Worm (Caenorhabditis elegans) whole organism, mixed stage, embryonic: ENCODE measurements around the gene alh-12.
A peak's percentile ranks its signal among the peaks of the same experiment; 100 is the strongest.
"Not testable (repeated sequence)": the region's sequence is repeated elsewhere in the genome, so short reads cannot be mapped to it uniquely, and the experiment has no call there.

Source experiments
- M03D4.4 ChIP-seq: sonication (generic microtip); optimal IDR thresholded peaks from 2 replicates; lab custom pipeline; 2017; ENCODE audit warnings: mild to moderate bottlenecking, missing genetic modification characterization, missing compliant biosample characterization
- bed-3 ChIP-seq: fragments of 200-800 bp; sonication (Bioruptor generic); optimal IDR thresholded peaks from 3 replicates; lab custom pipeline; 2018; ENCODE audit warnings: mild to moderate bottlenecking, missing genetic modification characterization, moderate library complexity, missing compliant biosample characterization
- ceh-39 ChIP-seq: fragments of 150-350 bp; optimal IDR thresholded peaks from 2 replicates; lab custom pipeline; 2014; ENCODE audit warnings: missing biosample characterization, missing genetic modification characterization
- ceh-43 ChIP-seq: fragments of 200-800 bp; sonication (Bioruptor generic); optimal IDR thresholded peaks from 2 replicates; lab custom pipeline; 2018; ENCODE audit warnings: mild to moderate bottlenecking, missing genetic modification characterization, moderate library complexity, missing compliant biosample characterization
- ceh-83 ChIP-seq: fragments of 200-800 bp; sonication (Bioruptor generic); optimal IDR thresholded peaks from 2 replicates; lab custom pipeline; 2018; ENCODE audit warnings: mild to moderate bottlenecking, missing genetic modification characterization, missing compliant biosample characterization
- ces-1 ChIP-seq: fragments of 150-350 bp; optimal IDR thresholded peaks from 2 replicates; lab custom pipeline; 2014; ENCODE audit warnings: missing biosample characterization, missing genetic modification reagents, missing genetic modification characterization
- cnd-1 ChIP-seq: fragments of 200-800 bp; sonication (Bioruptor generic); optimal IDR thresholded peaks from 2 replicates; lab custom pipeline; 2018; ENCODE audit warnings: mild to moderate bottlenecking, missing genetic modification characterization, missing compliant biosample characterization
- drap-1 ChIP-seq: fragments of 200-800 bp; sonication (Bioruptor generic); optimal IDR thresholded peaks from 3 replicates; lab custom pipeline; 2018; ENCODE audit warnings: mild to moderate bottlenecking, missing genetic modification characterization, missing compliant biosample characterization
- elt-1 ChIP-seq: sonication (generic microtip); optimal IDR thresholded peaks from 2 replicates; lab custom pipeline; 2017; ENCODE audit warnings: missing genetic modification characterization, mild to moderate bottlenecking, missing compliant biosample characterization, antibody characterized with exemption, moderate library complexity, borderline replicate concordance; ENCODE audit not compliant: insufficient read depth
- elt-3 ChIP-seq: fragments of 150-350 bp; optimal IDR thresholded peaks from 2 replicates; lab custom pipeline; 2014; ENCODE audit warnings: missing biosample characterization, missing genetic modification characterization
- flh-1 ChIP-seq: fragments of 200-800 bp; sonication (Bioruptor generic); optimal IDR thresholded peaks from 2 replicates; lab custom pipeline; 2018; ENCODE audit warnings: mild to moderate bottlenecking, missing genetic modification characterization, moderate library complexity, missing compliant biosample characterization
- hlh-1 ChIP-seq: fragments of 150-350 bp; optimal IDR thresholded peaks from 2 replicates; lab custom pipeline; 2014; ENCODE audit warnings: missing biosample characterization, missing genetic modification reagents, missing genetic modification characterization
- lin-13 ChIP-seq: fragments of 150-350 bp; optimal IDR thresholded peaks from 2 replicates; lab custom pipeline; 2014; ENCODE audit warnings: missing biosample characterization, missing genetic modification characterization
- lin-32 ChIP-seq: fragments of 200-800 bp; sonication (Bioruptor generic); optimal IDR thresholded peaks from 2 replicates; lab custom pipeline; 2018; ENCODE audit warnings: mild to moderate bottlenecking, missing genetic modification characterization, missing compliant biosample characterization
- lsy-2 ChIP-seq: fragments of 150-350 bp; optimal IDR thresholded peaks from 2 replicates; lab custom pipeline; 2014; ENCODE audit warnings: missing biosample characterization, missing genetic modification characterization
- mab-5 ChIP-seq: fragments of 150-350 bp; optimal IDR thresholded peaks from 2 replicates; lab custom pipeline; 2014; ENCODE audit warnings: missing biosample characterization, missing genetic modification characterization
- mls-2 ChIP-seq: sonication (generic microtip); optimal IDR thresholded peaks from 2 replicates; lab custom pipeline; 2016; ENCODE audit warnings: mild to moderate bottlenecking, missing genetic modification characterization, moderate library complexity, missing compliant biosample characterization
- nhr-2 ChIP-seq: fragments of 150-350 bp; optimal IDR thresholded peaks from 2 replicates; lab custom pipeline; 2014; ENCODE audit warnings: missing biosample characterization, missing genetic modification characterization
- nhr-237 ChIP-seq: fragments of 150-350 bp; optimal IDR thresholded peaks from 2 replicates; lab custom pipeline; 2014; ENCODE audit warnings: missing biosample characterization, missing genetic modification characterization
- nhr-28 ChIP-seq: fragments of 150-350 bp; optimal IDR thresholded peaks from 2 replicates; lab custom pipeline; 2014; ENCODE audit warnings: missing biosample characterization, missing genetic modification characterization
- nhr-76 ChIP-seq: sonication (generic microtip); optimal IDR thresholded peaks from 2 replicates; lab custom pipeline; 2017; ENCODE audit warnings: missing biosample characterization, missing genetic modification characterization
- pha-4 ChIP-seq: fragments of 150-350 bp; optimal IDR thresholded peaks from 2 replicates; lab custom pipeline; 2018; ENCODE audit warnings: missing biosample characterization, missing genetic modification reagents, missing genetic modification characterization
- sem-2 ChIP-seq: fragments of 200-800 bp; sonication (Bioruptor generic); optimal IDR thresholded peaks from 2 replicates; lab custom pipeline; 2018; ENCODE audit warnings: mild to moderate bottlenecking, missing genetic modification characterization, missing compliant biosample characterization
- snpc-4 ChIP-seq: fragments of 150-350 bp; optimal IDR thresholded peaks from 2 replicates; lab custom pipeline; 2014; ENCODE audit warnings: missing biosample characterization, missing genetic modification characterization
- unc-120 ChIP-seq: sonication (generic microtip); optimal IDR thresholded peaks from 2 replicates; lab custom pipeline; 2017; ENCODE audit warnings: missing genetic modification characterization, missing compliant biosample characterization; ENCODE audit not compliant: poor library complexity, severe bottlenecking
- unc-39 ChIP-seq: fragments of 150-350 bp; optimal IDR thresholded peaks from 2 replicates; lab custom pipeline; 2014; ENCODE audit warnings: missing biosample characterization, missing genetic modification characterization
- unc-62 ChIP-seq: fragments of 150-350 bp; optimal IDR thresholded peaks from 2 replicates; lab custom pipeline; 2014; ENCODE audit warnings: missing biosample characterization, missing genetic modification reagents, missing genetic modification characterization
- zip-8 ChIP-seq: fragments of 150-350 bp; optimal IDR thresholded peaks from 2 replicates; lab custom pipeline; 2014; ENCODE audit warnings: missing biosample characterization, missing genetic modification characterization
- ztf-11 ChIP-seq: fragments of 150-350 bp; optimal IDR thresholded peaks from 2 replicates; lab custom pipeline; 2014; ENCODE audit warnings: missing biosample characterization, missing genetic modification characterization

The alh-12 gene

DNA sequence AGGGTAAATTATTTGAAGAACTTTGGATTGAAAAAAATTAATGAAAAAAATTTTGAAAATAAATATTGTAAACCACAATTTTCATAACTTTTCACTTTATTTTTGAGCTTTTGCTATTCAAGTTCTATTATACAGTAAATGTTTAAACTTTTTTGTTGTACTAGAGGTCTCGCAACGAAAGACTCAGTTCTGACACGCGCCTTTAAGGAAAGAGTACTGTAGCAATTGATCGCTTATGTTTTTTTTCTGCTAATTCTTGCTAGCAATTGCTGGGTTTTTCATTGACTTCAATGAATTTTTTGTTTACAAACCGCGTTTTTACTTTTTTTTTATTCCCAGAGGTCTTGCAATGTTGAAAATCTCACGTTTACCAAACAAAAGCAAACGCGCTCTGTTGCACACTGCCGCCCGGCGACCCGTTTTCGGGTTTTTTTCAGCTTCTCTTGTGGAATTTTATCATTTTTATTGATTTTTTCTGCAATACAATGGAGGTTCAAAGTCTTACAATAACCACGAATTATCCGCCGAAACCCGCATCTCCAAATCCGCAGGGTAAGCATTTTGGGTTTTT, 9.6 kb downstream of the alh-12 start, which contains the start of gene H14A12.3:
Gene H14A12.3 (plus strand): TSS at position 360 of the 571 bp plus-strand sequence.
- TF ChIP-seq snpc-4 (tag; lab: Kevin White, UChicago) (no peak), cnd-1 (no peak), unc-39 (tag; lab: Kevin White, UChicago) (no peak), sem-2 (no peak), ces-1 (GFP tag; lab: Kevin White, UChicago) (no peak), hlh-1 (no peak), drap-1 (GFP tag; lab: Kevin White, UChicago) (no peak), bed-3 (GFP tag; lab: Kevin White, UChicago) (no peak), nhr-2 (tag; lab: Kevin White, UChicago) (no peak), nhr-28 (no peak), lin-32 (GFP tag; lab: Kevin White, UChicago) (no peak), ztf-11 (tag; lab: Kevin White, UChicago) (no peak), ceh-83 (no peak), flh-1 (GFP tag; lab: Kevin White, UChicago) (no peak), mab-5 (tag; lab: Kevin White, UChicago) (no peak), lin-13 (tag; lab: Kevin White, UChicago) (no peak), nhr-76 (tag; lab: Kevin White, UChicago) (no peak), zip-8 (tag; lab: Kevin White, UChicago) (no peak), lsy-2 (tag; lab: Kevin White, UChicago) (no peak), unc-62 (no peak)

DNA sequence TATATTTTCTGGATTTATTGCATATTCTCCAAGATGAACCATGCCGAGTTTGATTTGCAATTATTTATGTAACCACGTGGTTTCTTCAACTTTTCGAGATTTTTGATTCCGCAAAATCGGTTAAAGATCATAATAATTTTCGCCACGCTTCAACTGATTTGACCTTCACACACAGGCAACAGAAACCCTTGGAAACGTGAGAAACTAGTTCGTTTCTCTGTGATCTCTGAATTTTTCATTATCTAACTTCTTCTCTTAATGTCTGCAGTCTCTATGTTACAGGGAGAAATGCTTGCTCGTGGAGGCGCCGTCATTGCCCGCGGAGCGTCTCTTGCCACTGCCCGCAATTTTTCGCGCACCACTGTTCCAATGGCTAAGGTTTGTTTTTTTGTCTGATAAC, 11.5 kb downstream of the alh-12 start, which contains the start of gene fum-1:
Gene fum-1 (plus strand): TSS at position 259 of the 400 bp plus-strand sequence.
- peak; percentile 6 for TF ChIP-seq nhr-237 (tag; lab: Kevin White, UChicago)
- no peak for TF ChIP-seq mab-5 (tag; lab: Kevin White, UChicago)
- TF ChIP-seq, all 35 proteins: peak for 1

DNA sequence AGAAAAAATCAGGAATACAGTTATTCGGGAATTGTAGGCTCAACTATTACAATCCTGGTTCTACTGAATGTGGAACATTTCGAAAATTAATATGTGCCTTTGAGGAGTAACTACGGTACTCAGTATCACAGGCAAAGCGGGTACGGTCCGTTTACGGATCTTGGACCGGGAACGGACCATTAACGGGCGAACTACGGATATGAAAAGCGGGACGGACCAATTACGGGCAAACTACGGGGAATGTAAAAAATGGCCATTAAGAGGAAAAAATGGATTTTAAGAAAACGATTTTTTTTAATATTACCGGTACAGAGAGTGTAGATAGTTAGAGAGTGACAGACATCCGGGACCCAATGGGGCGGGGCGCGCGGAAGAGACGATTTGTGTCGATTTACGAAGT, 15.1 kb downstream of the alh-12 start, which contains the start of gene H14A12.5:
Gene H14A12.5 (minus strand): TSS at position 101 of the 400 bp plus-strand sequence.
- not testable (repeated sequence) for TF ChIP-seq snpc-4, nhr-2, M03D4.4 (tag; lab: Kevin White, UChicago)

DNA sequence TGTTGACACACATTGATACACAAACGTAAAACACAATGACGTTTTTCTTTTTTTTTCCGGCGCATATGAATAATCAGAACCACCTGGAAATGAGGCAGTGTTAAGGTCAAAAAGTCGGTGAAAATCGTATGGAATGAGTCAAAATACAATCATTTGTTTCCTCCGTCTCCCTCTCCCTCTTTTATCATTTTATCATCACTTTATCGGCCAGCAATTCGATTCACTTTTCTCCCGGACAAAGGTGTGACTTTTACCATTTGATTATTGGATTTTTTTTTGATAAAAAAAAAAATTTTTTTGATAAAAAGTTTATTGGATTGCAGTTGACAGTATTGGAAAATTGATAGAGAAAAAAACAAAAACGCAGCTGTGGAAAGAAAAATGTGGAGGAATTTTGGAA, 25.1 kb downstream of the alh-12 start:
- TF ChIP-seq unc-120 (tag; lab: Kevin White, UChicago): no peak
- no peak for TF ChIP-seq ceh-43 (GFP tag; lab: Kevin White, UChicago)
- no peak for TF ChIP-seq elt-1
- no peak for TF ChIP-seq M03D4.4 (tag; lab: Kevin White, UChicago)
- no peak for TF ChIP-seq nhr-2 (tag; lab: Kevin White, UChicago)
- no peak for TF ChIP-seq cnd-1
- no peak for TF ChIP-seq drap-1 (GFP tag; lab: Kevin White, UChicago)
- no peak for TF ChIP-seq nhr-28
- TF ChIP-seq lin-32 (GFP tag; lab: Kevin White, UChicago): no peak
- TF ChIP-seq ceh-39: no peak

DNA sequence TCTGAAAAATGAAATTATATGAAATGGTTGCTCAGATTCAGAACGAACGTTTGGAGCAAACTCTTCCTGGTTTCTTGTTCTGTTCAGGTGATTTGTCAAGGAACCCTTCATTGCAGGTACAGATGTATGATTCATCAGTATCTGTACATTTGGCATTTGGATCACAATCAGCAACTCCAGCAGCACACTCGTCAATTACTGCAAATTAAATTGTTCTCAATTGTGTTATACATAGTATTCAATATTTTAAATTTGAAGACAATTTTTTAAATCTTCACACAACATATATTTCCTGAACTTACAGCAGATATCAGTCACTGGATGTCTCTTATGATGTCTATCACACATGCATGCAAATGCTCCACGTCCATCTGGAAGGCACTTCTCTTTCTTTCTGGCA, 30.9 kb downstream of the alh-12 start:
- no peak for TF ChIP-seq mls-2 (tag; lab: Kevin White, UChicago)
- TF ChIP-seq cnd-1: no peak
- TF ChIP-seq unc-39 (tag; lab: Kevin White, UChicago): no peak
- no peak for TF ChIP-seq nhr-28
- no peak for TF ChIP-seq bed-3 (GFP tag; lab: Kevin White, UChicago)
- no peak for TF ChIP-seq ceh-43 (GFP tag; lab: Kevin White, UChicago)
- no peak for TF ChIP-seq lin-13 (tag; lab: Kevin White, UChicago)
- no peak for TF ChIP-seq drap-1 (GFP tag; lab: Kevin White, UChicago)

DNA sequence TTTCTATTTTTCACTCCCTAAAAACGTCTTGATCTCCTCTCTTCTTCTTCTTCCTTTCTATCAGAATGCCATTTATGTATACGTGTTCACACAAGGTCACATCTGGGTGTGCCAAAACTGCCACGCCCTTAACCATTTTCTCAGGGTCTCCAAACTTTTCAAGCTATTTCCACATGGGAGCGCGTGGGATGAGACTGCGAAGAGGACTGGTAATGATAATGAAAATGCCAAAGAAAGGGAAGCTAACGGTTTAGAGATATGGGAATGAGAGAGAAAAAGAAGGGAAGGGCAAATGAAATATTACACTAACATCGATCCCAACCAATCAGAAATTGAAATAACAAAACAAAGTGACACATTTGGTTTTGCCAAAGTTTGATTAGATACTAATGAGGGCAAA, 34.4 kb downstream of the alh-12 start:
- TF ChIP-seq elt-3 (tag; lab: Kevin White, UChicago): no peak
- no peak for TF ChIP-seq snpc-4 (tag; lab: Kevin White, UChicago)
- no peak for TF ChIP-seq pha-4 (tag; lab: Kevin White, UChicago)
- TF ChIP-seq nhr-237 (tag; lab: Kevin White, UChicago): no peak
